Worm (Caenorhabditis elegans) whole organism, L4 larva: ENCODE measurements around the gene F42A10.5.

Source experiments
- D1046.2 ChIP-seq: fragments of 200-800 bp; sonication (Bioruptor generic); IDR thresholded peaks from 2 replicates; pipeline ENCODE4 v1.3.6; 2022; ENCODE audit warnings: missing genetic modification characterization, missing compliant biosample characterization
- F37D6.2 ChIP-seq: sonication (generic microtip); optimal IDR thresholded peaks from 2 replicates; lab custom pipeline; 2016; ENCODE audit warnings: mild to moderate bottlenecking, missing genetic modification characterization, missing compliant biosample characterization
- F49E8.2 ChIP-seq: sonication (generic microtip); optimal IDR thresholded peaks from 2 replicates; lab custom pipeline; 2016; ENCODE audit warnings: missing compliant biosample characterization, mild to moderate bottlenecking, missing genetic modification characterization, borderline replicate concordance
- R02D3.7 ChIP-seq: fragments of 150-350 bp; sonication (generic microtip); optimal IDR thresholded peaks from 3 replicates; lab custom pipeline; 2014; ENCODE audit warnings: missing biosample characterization, missing genetic modification characterization
- T20F7.1 ChIP-seq: fragments of 200-800 bp; sonication (Bioruptor generic); optimal IDR thresholded peaks from 2 replicates; lab custom pipeline; 2018; ENCODE audit warnings: mild to moderate bottlenecking, missing genetic modification characterization, missing compliant biosample characterization
- T26A8.4 ChIP-seq: fragments of 200-800 bp; sonication (Bioruptor generic); IDR thresholded peaks from 2 replicates; pipeline ENCODE4 v1.3.6; 2022; ENCODE audit warnings: missing genetic modification characterization, missing compliant biosample characterization
- Y105C5A.15 ChIP-seq: fragments of 200-800 bp; sonication (Bioruptor generic); IDR thresholded peaks from 2 replicates; pipeline ENCODE4 v1.3.6; 2022; ENCODE audit warnings: missing genetic modification characterization, missing compliant biosample characterization
- ZK337.2 ChIP-seq: fragments of 200-800 bp; sonication (Bioruptor generic); IDR thresholded peaks from 2 replicates; pipeline ENCODE4 v1.3.6; 2022; ENCODE audit warnings: missing genetic modification reagents, missing genetic modification characterization, missing compliant biosample characterization
- aha-1 ChIP-seq: fragments of 150-350 bp; peaks from one replicate; lab custom pipeline; 2014; ENCODE audit warnings: missing biosample characterization, missing genetic modification characterization
- arid-1 ChIP-seq: fragments of 200-800 bp; sonication (Bioruptor generic); conservative IDR thresholded peaks from 2 replicates; pipeline ENCODE4 v1.3.6; 2022; ENCODE audit warnings: missing genetic modification reagents, missing genetic modification characterization, missing compliant biosample characterization
- attf-4 ChIP-seq: sonication (generic microtip); optimal IDR thresholded peaks from 3 replicates; lab custom pipeline; 2017; ENCODE audit warnings: missing biosample characterization, missing genetic modification characterization
- ceh-82 ChIP-seq: sonication (generic microtip); optimal IDR thresholded peaks from 2 replicates; lab custom pipeline; 2017; ENCODE audit warnings: missing biosample characterization, missing genetic modification characterization
- ces-1 ChIP-seq: fragments of 150-350 bp; sonication (generic microtip); optimal IDR thresholded peaks from 4 replicates; lab custom pipeline; 2014; ENCODE audit warnings: missing biosample characterization, missing genetic modification reagents, missing genetic modification characterization
- daf-12 ChIP-seq: fragments of 150-350 bp; optimal IDR thresholded peaks from 2 replicates; lab custom pipeline; 2014; ENCODE audit warnings: missing biosample characterization, missing genetic modification reagents, missing genetic modification characterization
- daf-16 ChIP-seq, 3 experiments: sonication (generic microtip); optimal IDR thresholded peaks; 2 replicates each; lab custom pipeline; 2016 to 2017; ENCODE audit warnings: missing genetic modification characterization in 3 of 3, missing genetic modification reagents in 3 of 3, mild to moderate bottlenecking in 2 of 3, missing compliant biosample characterization in 2 of 3, missing biosample characterization in 1 of 3, moderate library complexity in 1 of 3
- daf-8 ChIP-seq: fragments of 200-800 bp; sonication (Bioruptor generic); IDR thresholded peaks from 2 replicates; pipeline ENCODE4 v1.3.6; 2022; ENCODE audit warnings: missing genetic modification characterization, missing compliant biosample characterization
- dmd-6 ChIP-seq: fragments of 200-800 bp; sonication (Bioruptor generic); IDR thresholded peaks from 2 replicates; pipeline ENCODE4 v1.3.6; 2022; ENCODE audit warnings: missing genetic modification reagents, missing genetic modification characterization, missing compliant biosample characterization
- dpl-1 ChIP-seq: fragments of 150-350 bp; optimal IDR thresholded peaks from 2 replicates; lab custom pipeline; 2014; ENCODE audit warnings: missing biosample characterization, missing genetic modification reagents, missing genetic modification characterization
- duxl-1 ChIP-seq: sonication (generic microtip); optimal IDR thresholded peaks from 2 replicates; lab custom pipeline; 2016; ENCODE audit warnings: mild to moderate bottlenecking, missing genetic modification characterization, moderate library complexity, missing compliant biosample characterization; ENCODE audit not compliant: poor library complexity
- egl-27 ChIP-seq: sonication (generic microtip); optimal IDR thresholded peaks from 3 replicates; lab custom pipeline; 2017; ENCODE audit warnings: missing biosample characterization, missing genetic modification reagents, missing genetic modification characterization
- egl-43 ChIP-seq: fragments of 200-800 bp; sonication (Bioruptor generic); IDR thresholded peaks from 2 replicates; pipeline ENCODE4 v1.3.6; 2022; ENCODE audit warnings: missing genetic modification reagents, missing genetic modification characterization, missing compliant biosample characterization
- fkh-10 ChIP-seq: fragments of 150-350 bp; optimal IDR thresholded peaks from 2 replicates; lab custom pipeline; 2014; ENCODE audit warnings: missing biosample characterization, missing genetic modification reagents, missing genetic modification characterization
- fos-1 ChIP-seq: fragments of 150-350 bp; optimal IDR thresholded peaks from 2 replicates; lab custom pipeline; 2014; ENCODE audit warnings: missing biosample characterization, missing genetic modification characterization
- jun-1 ChIP-seq: fragments of 150-350 bp; optimal IDR thresholded peaks from 2 replicates; lab custom pipeline; 2014; ENCODE audit warnings: missing biosample characterization, missing genetic modification reagents, missing genetic modification characterization
- lim-7 ChIP-seq: fragments of 200-800 bp; sonication (Bioruptor generic); IDR thresholded peaks from 2 replicates; pipeline ENCODE4 v1.3.6; 2022; ENCODE audit warnings: missing genetic modification characterization, missing compliant biosample characterization
- lin-1 ChIP-seq: fragments of 200-800 bp; sonication (Bioruptor generic); IDR thresholded peaks from 2 replicates; pipeline ENCODE4 v1.3.6; 2022; ENCODE audit warnings: missing genetic modification reagents, missing genetic modification characterization, missing compliant biosample characterization
- lin-15B ChIP-seq: fragments of 150-350 bp; sonication (generic microtip); optimal IDR thresholded peaks from 3 replicates; lab custom pipeline; 2014; ENCODE audit warnings: missing biosample characterization, missing genetic modification characterization
- lin-38 ChIP-seq: fragments of 200-800 bp; sonication (Bioruptor generic); IDR thresholded peaks from 2 replicates; pipeline ENCODE4 v1.3.6; 2022; ENCODE audit warnings: missing genetic modification reagents, missing genetic modification characterization, missing compliant biosample characterization
- mes-2 ChIP-seq: sonication (generic microtip); optimal IDR thresholded peaks from 2 replicates; lab custom pipeline; 2016; ENCODE audit warnings: missing genotype, mild to moderate bottlenecking, missing genetic modification characterization, missing compliant biosample characterization; ENCODE audit not compliant: poor library complexity, severe bottlenecking
- nhr-102 ChIP-seq: sonication (generic microtip); optimal IDR thresholded peaks from 2 replicates; lab custom pipeline; 2016; ENCODE audit warnings: mild to moderate bottlenecking, missing genetic modification characterization, moderate library complexity, missing compliant biosample characterization
- nhr-111 ChIP-seq: fragments of 200-800 bp; sonication (Bioruptor generic); optimal IDR thresholded peaks from 2 replicates; lab custom pipeline; 2018; ENCODE audit warnings: mild to moderate bottlenecking, missing genetic modification characterization, missing compliant biosample characterization
- nhr-237 ChIP-seq: sonication (generic microtip); optimal IDR thresholded peaks from 2 replicates; lab custom pipeline; 2017; ENCODE audit warnings: missing biosample characterization, missing genetic modification characterization
- nhr-25 ChIP-seq: sonication (generic microtip); optimal IDR thresholded peaks from 2 replicates; lab custom pipeline; 2017; ENCODE audit warnings: missing genetic modification characterization, mild to moderate bottlenecking, missing compliant biosample characterization, antibody characterized with exemption, moderate library complexity, borderline replicate concordance; ENCODE audit not compliant: insufficient read depth
- nhr-41 ChIP-seq: fragments of 200-800 bp; sonication (Bioruptor generic); IDR thresholded peaks from 2 replicates; pipeline ENCODE4 v1.3.6; 2022; ENCODE audit warnings: missing genetic modification reagents, missing genetic modification characterization, missing compliant biosample characterization
- nhr-48 ChIP-seq: sonication (generic microtip); optimal IDR thresholded peaks from 2 replicates; lab custom pipeline; 2016; ENCODE audit warnings: mild to moderate bottlenecking, missing genetic modification characterization, missing compliant biosample characterization
- nhr-6 ChIP-seq: fragments of 150-350 bp; optimal IDR thresholded peaks from 2 replicates; lab custom pipeline; 2014; ENCODE audit warnings: missing biosample characterization, missing genetic modification characterization
- nhr-76 ChIP-seq: fragments of 150-350 bp; optimal IDR thresholded peaks from 2 replicates; lab custom pipeline; 2014; ENCODE audit warnings: missing biosample characterization, missing genetic modification characterization
- nhr-77 ChIP-seq: fragments of 150-350 bp; optimal IDR thresholded peaks from 2 replicates; lab custom pipeline; 2014; ENCODE audit warnings: missing biosample characterization, missing genetic modification characterization
- pha-4 ChIP-seq, 2 experiments: fragments of 150-350 bp in 1 of 2; fragments of 200-800 bp in 1 of 2; sonication (Bioruptor generic) in 1 of 2; IDR thresholded peaks in 1 of 2; optimal IDR thresholded peaks in 1 of 2; 2 replicates each; pipeline versions ENCODE4 v1.3.6 to Lab custom; 2014 to 2022; ENCODE audit warnings: missing genetic modification characterization in 2 of 2, missing genetic modification reagents in 2 of 2, missing biosample characterization in 1 of 2, missing compliant biosample characterization in 1 of 2
- pqm-1 ChIP-seq: sonication (generic microtip); optimal IDR thresholded peaks from 2 replicates; lab custom pipeline; 2017; ENCODE audit warnings: missing biosample characterization, missing genetic modification characterization
- rbr-2 ChIP-seq: sonication (generic microtip); optimal IDR thresholded peaks from 2 replicates; lab custom pipeline; 2016; ENCODE audit warnings: missing genotype, missing genetic modification characterization, missing compliant biosample characterization
- sdz-12 ChIP-seq: fragments of 200-800 bp; sonication (Bioruptor generic); optimal IDR thresholded peaks from 2 replicates; lab custom pipeline; 2018; ENCODE audit warnings: mild to moderate bottlenecking, missing genetic modification characterization, missing compliant biosample characterization
- set-16 ChIP-seq: fragments of 200-800 bp; sonication (Bioruptor generic); IDR thresholded peaks from 2 replicates; pipeline ENCODE4 v1.3.6; 2022; ENCODE audit warnings: missing genetic modification reagents, missing genetic modification characterization, missing compliant biosample characterization
- snpc-1.2 ChIP-seq: fragments of 200-800 bp; sonication (Bioruptor generic); IDR thresholded peaks from 2 replicates; pipeline ENCODE4 v1.3.6; 2022; ENCODE audit warnings: missing genetic modification reagents, missing genetic modification characterization, missing compliant biosample characterization
- snpc-4 ChIP-seq: fragments of 150-350 bp; optimal IDR thresholded peaks from 2 replicates; lab custom pipeline; 2014; ENCODE audit warnings: missing biosample characterization, missing genetic modification characterization
- tag-97 ChIP-seq: fragments of 200-800 bp; sonication (Bioruptor generic); IDR thresholded peaks from 2 replicates; pipeline ENCODE4 v1.3.6; 2022; ENCODE audit warnings: missing genetic modification characterization, missing compliant biosample characterization
- zag-1 ChIP-seq: fragments of 150-350 bp; optimal IDR thresholded peaks from 2 replicates; lab custom pipeline; 2014; ENCODE audit warnings: missing biosample characterization, missing genetic modification characterization
- zfp-3 ChIP-seq: fragments of 200-800 bp; sonication (Bioruptor generic); conservative IDR thresholded peaks from 2 replicates; pipeline ENCODE4 v1.3.6; 2022; ENCODE audit warnings: missing genetic modification reagents, missing genetic modification characterization, missing compliant biosample characterization
- zip-11 ChIP-seq: fragments of 200-800 bp; sonication (Bioruptor generic); IDR thresholded peaks from 2 replicates; pipeline ENCODE4 v1.3.6; 2022; ENCODE audit warnings: missing genetic modification characterization, missing compliant biosample characterization
- zip-2 ChIP-seq: fragments of 150-350 bp; optimal IDR thresholded peaks from 2 replicates; lab custom pipeline; 2014; ENCODE audit warnings: missing biosample characterization, missing genetic modification characterization
- ztf-11 ChIP-seq: fragments of 150-350 bp; optimal IDR thresholded peaks from 2 replicates; lab custom pipeline; 2014; ENCODE audit warnings: missing biosample characterization, missing genetic modification characterization
- ztf-7 ChIP-seq: fragments of 150-350 bp; optimal IDR thresholded peaks from 2 replicates; lab custom pipeline; 2014; ENCODE audit warnings: missing biosample characterization, missing genetic modification characterization

F42A10.5 gene

DNA sequence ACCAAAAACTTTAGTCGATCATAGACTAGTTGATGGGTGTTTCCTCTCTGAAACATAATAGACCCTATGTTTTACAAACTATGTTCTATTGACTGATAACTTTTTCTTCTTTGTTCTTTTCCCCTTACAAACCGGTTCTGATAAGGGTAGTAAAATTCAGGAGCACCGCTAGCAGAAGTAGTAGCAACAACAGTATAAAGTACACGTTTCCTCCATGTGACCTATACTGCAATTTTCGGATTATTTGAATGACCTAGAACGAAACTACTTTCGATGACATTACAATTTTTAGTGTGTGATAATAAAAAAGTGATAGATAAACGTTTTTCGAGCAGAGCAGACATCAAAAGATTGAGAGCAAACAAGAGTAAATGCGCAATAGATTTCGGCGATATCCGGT lies 7.0 kb upstream of the F42A10.5 start (continued):
- TF ChIP-seq D1046.2 (GFP tag; lab: Robert Waterston, UW) = no peak
- TF ChIP-seq lin-15B (tag; lab: Kevin White, UChicago) = no peak
- TF ChIP-seq tag-97 (GFP tag; lab: Robert Waterston, UW) = no peak
- no peak for TF ChIP-seq T26A8.4
- no peak for TF ChIP-seq rbr-2
- TF ChIP-seq egl-43 (GFP tag; lab: Robert Waterston, UW) = no peak
- TF ChIP-seq zip-11 (GFP tag; lab: Robert Waterston, UW) = no peak
- TF ChIP-seq aha-1 = no peak
- TF ChIP-seq ZK337.2 (GFP tag; lab: Robert Waterston, UW) = no peak
- TF ChIP-seq snpc-4 (tag; lab: Kevin White, UChicago) = no peak
- no peak for TF ChIP-seq lin-38 (GFP tag; lab: Robert Waterston, UW)
- no peak for TF ChIP-seq nhr-25
- TF ChIP-seq ztf-11 (tag; lab: Kevin White, UChicago) = no peak
- no peak for TF ChIP-seq nhr-237 (tag; lab: Kevin White, UChicago)
- TF ChIP-seq F49E8.2 (tag; lab: Kevin White, UChicago) = no peak
- TF ChIP-seq egl-27 (tag; lab: Kevin White, UChicago) = no peak
- TF ChIP-seq daf-12 (tag; lab: Kevin White, UChicago) = no peak
- no peak for TF ChIP-seq attf-4 (tag; lab: Kevin White, UChicago)
- no peak for TF ChIP-seq arid-1 (GFP tag; lab: Robert Waterston, UW)
- no peak for TF ChIP-seq sdz-12 (GFP tag; lab: Kevin White, UChicago)
- no peak for TF ChIP-seq R02D3.7 (tag; lab: Kevin White, UChicago)
- no peak for TF ChIP-seq F37D6.2
- TF ChIP-seq nhr-41 (GFP tag; lab: Robert Waterston, UW) = no peak
- no peak for TF ChIP-seq zip-2 (tag; lab: Kevin White, UChicago)
- no peak for TF ChIP-seq Y105C5A.15 (GFP tag; lab: Robert Waterston, UW)
- no peak for TF ChIP-seq lim-7
- TF ChIP-seq nhr-77 (tag; lab: Kevin White, UChicago) = peak; percentile 20
- TF ChIP-seq ztf-7 (tag; lab: Kevin White, UChicago) = no peak
- TF ChIP-seq ces-1 = no peak
- no peak for TF ChIP-seq ceh-82 (tag; lab: Kevin White, UChicago)
- peak; percentile 48; the same call in 1 of the 2 replicates for TF ChIP-seq lin-1
- TF ChIP-seq daf-8 = no peak
- TF ChIP-seq zag-1 (tag; lab: Kevin White, UChicago) = no peak
- TF ChIP-seq nhr-48 (tag; lab: Kevin White, UChicago) = peak; percentile 35
- TF ChIP-seq nhr-76 (tag; lab: Kevin White, UChicago) = no peak
- TF ChIP-seq pha-4 (GFP tag; IDR thresholded peaks at IDR 0.05; lab: Robert Waterston, UW) = no peak
- TF ChIP-seq pha-4 (tag; optimal IDR thresholded peaks at IDR 0.05; lab: Kevin White, UChicago) = no peak
- TF ChIP-seq dpl-1 (GFP tag; lab: Kevin White, UChicago) = no peak
- TF ChIP-seq nhr-6 (tag; lab: Kevin White, UChicago) = no peak
- no peak for TF ChIP-seq nhr-111 (GFP tag; lab: Kevin White, UChicago)
- no peak for TF ChIP-seq zfp-3
- no peak for TF ChIP-seq daf-16 (GFP tag; optimal IDR thresholded peaks at IDR 0.05; lab: Kevin White, UChicago)
- TF ChIP-seq daf-16 (tag; optimal IDR thresholded peaks at IDR 0.05; lab: Kevin White, UChicago) = peak; percentile 72
- peak; percentile 67 for TF ChIP-seq pqm-1 (tag; lab: Kevin White, UChicago)
- peak; percentile 78 for TF ChIP-seq dmd-6 (GFP tag; lab: Robert Waterston, UW)
- no peak for TF ChIP-seq T20F7.1 (GFP tag; lab: Kevin White, UChicago)
- no peak for TF ChIP-seq set-16
- TF ChIP-seq nhr-102 (tag; lab: Kevin White, UChicago) = no peak
- TF ChIP-seq fkh-10 (GFP tag; lab: Kevin White, UChicago) = no peak
- no peak for TF ChIP-seq duxl-1 (tag; lab: Kevin White, UChicago)
- no peak for TF ChIP-seq fos-1 (tag; lab: Kevin White, UChicago)
- TF ChIP-seq snpc-1.2 (GFP tag; lab: Robert Waterston, UW) = no peak
- no peak for TF ChIP-seq mes-2 (tag; lab: Kevin White, UChicago)
- no peak for TF ChIP-seq jun-1 (tag; lab: Kevin White, UChicago)
